Fruit fly (Drosophila melanogaster): ENCODE results near the gene mRpL51.

mRpL51 gene

DNA sequence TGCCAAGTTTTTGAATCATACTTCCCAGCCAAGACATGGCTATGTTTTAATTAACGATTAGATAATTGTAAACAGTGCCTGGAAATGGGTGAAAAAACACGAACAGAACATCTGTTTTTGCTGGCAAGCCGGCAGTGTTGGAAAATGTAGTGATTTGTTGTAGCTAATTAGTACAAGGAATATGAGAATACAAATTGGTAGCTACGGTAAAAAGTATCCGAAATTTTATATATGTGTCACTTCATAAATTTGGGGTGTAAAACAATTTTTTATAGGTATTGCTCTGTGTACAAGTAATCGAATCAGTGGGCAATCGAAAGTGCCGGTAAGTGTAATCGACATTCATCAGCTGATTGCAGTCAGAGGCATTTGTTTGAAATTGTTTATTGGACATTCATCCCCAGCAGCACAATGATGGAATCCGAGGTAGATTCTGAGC is at the start of gene mRpL51, which contains the start of gene Uba4:
TSS of gene mRpL51 (minus strand) at position 125 of the 439 bp plus-strand sequence.
TSS of gene Uba4 (plus strand) at position 156 of the 439 bp plus-strand sequence.
- TF ChIP-seq Myc (optimal IDR thresholded peaks at IDR 0.05) (no peak), insv (optimal IDR thresholded peaks at IDR 0.05) (no peak), h (optimal IDR thresholded peaks at IDR 0.05) (no peak), ttk (optimal IDR thresholded peaks at IDR 0.05) (no peak), Sin3A (optimal IDR thresholded peaks at IDR 0.05) (no peak), psq (optimal IDR thresholded peaks at IDR 0.05) (no peak)

dm6 chr2L:8556207-8556606 is 39.0 kb upstream of the mRpL51 start:
- no peak for TF ChIP-seq Myc (optimal IDR thresholded peaks at IDR 0.05)
- TF ChIP-seq insv (optimal IDR thresholded peaks at IDR 0.05) = no peak
- TF ChIP-seq ttk (optimal IDR thresholded peaks at IDR 0.05) = no peak
- no peak for TF ChIP-seq h (optimal IDR thresholded peaks at IDR 0.05)
- no peak for TF ChIP-seq psq (optimal IDR thresholded peaks at IDR 0.05)
- TF ChIP-seq Sin3A (optimal IDR thresholded peaks at IDR 0.05) = no peak

dm6 chr2L:8553789-8554626 is 36.8 kb upstream of the mRpL51 start:
- no peak for TF ChIP-seq insv (optimal IDR thresholded peaks at IDR 0.05)
- TF ChIP-seq ttk (optimal IDR thresholded peaks at IDR 0.05) = no peak
- TF ChIP-seq h (optimal IDR thresholded peaks at IDR 0.05) = no peak
- TF ChIP-seq Myc (optimal IDR thresholded peaks at IDR 0.05) = no peak
- no peak for TF ChIP-seq Sin3A (optimal IDR thresholded peaks at IDR 0.05)
- no peak for TF ChIP-seq psq (optimal IDR thresholded peaks at IDR 0.05)

dm6 chr2L:8552472-8552871 is 35.3 kb upstream of the mRpL51 start:
- TF ChIP-seq psq (optimal IDR thresholded peaks at IDR 0.05) (no peak), Myc (optimal IDR thresholded peaks at IDR 0.05) (no peak), ttk (optimal IDR thresholded peaks at IDR 0.05) (no peak), h (optimal IDR thresholded peaks at IDR 0.05) (no peak), insv (optimal IDR thresholded peaks at IDR 0.05) (no peak), Sin3A (optimal IDR thresholded peaks at IDR 0.05) (no peak)

dm6 chr2L:8548118-8548517 is 30.9 kb upstream of the mRpL51 start:
- TF ChIP-seq Myc (optimal IDR thresholded peaks at IDR 0.05) = no peak
- no peak for TF ChIP-seq ttk (optimal IDR thresholded peaks at IDR 0.05)
- TF ChIP-seq insv (optimal IDR thresholded peaks at IDR 0.05) = no peak
- no peak for TF ChIP-seq psq (optimal IDR thresholded peaks at IDR 0.05)
- no peak for TF ChIP-seq Sin3A (optimal IDR thresholded peaks at IDR 0.05)
- TF ChIP-seq h (optimal IDR thresholded peaks at IDR 0.05) = no peak

DNA sequence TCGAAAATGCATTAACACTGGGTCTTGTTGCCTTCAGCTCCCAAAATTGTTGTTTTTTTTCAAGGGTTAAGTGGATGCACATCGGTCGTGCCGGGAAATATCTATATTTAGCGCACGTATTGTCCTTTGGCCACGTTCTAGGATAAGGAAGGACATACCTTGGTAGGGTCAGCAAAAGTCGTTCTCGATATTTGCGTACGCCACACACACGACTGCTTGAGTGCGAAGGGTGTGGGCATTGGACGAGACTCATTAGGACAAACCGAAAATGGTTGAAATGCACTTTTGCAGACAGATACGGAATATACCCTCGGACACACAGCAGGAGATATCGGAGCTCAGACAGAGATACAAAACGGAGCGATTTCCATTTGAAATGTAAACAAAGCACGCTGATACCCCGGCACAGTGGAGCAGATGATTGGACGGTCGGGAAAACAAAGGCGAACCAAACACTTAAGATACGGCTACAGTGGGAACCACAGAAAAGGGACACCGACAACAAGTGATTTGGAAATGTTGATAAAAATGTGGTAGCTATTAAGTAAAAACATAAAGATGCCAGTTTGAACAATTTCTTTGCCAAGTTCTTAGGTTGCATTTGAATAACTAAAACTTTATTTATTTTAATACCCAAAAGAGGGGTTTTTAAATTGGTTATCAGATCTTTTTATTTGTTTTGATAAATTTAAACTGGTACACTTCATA is 28.4 kb upstream of the mRpL51 start:
- TF ChIP-seq psq (optimal IDR thresholded peaks at IDR 0.05) (no peak), ttk (optimal IDR thresholded peaks at IDR 0.05) (no peak), insv (optimal IDR thresholded peaks at IDR 0.05) (no peak), h (optimal IDR thresholded peaks at IDR 0.05) (no peak), Myc (optimal IDR thresholded peaks at IDR 0.05) (no peak), Sin3A (optimal IDR thresholded peaks at IDR 0.05) (no peak)

DNA sequence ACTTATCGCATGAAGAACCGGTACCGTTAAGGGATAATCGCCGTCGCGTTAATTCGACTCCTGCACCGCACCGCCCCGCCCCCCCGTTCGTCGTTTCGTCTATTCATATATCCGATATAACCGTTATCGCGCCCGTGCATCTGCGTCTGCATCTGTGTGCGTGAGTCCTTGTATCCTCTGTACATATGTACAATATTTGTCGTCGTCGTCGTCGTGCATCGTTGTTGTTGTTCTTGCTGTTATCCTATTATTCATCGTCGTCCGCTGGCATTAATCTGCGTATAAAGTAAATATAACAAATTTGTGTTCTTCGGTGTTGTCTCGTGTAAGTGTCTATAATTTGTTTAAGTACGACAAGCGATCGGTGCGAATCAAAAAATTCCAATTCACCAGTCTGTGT is 27.5 kb upstream of the mRpL51 start:
- TF ChIP-seq Myc (optimal IDR thresholded peaks at IDR 0.05) = no peak
- TF ChIP-seq Sin3A (optimal IDR thresholded peaks at IDR 0.05) = no peak
- no peak for TF ChIP-seq ttk (optimal IDR thresholded peaks at IDR 0.05)
- TF ChIP-seq h (optimal IDR thresholded peaks at IDR 0.05) = no peak
- no peak for TF ChIP-seq insv (optimal IDR thresholded peaks at IDR 0.05)
- TF ChIP-seq psq (optimal IDR thresholded peaks at IDR 0.05) = no peak

DNA sequence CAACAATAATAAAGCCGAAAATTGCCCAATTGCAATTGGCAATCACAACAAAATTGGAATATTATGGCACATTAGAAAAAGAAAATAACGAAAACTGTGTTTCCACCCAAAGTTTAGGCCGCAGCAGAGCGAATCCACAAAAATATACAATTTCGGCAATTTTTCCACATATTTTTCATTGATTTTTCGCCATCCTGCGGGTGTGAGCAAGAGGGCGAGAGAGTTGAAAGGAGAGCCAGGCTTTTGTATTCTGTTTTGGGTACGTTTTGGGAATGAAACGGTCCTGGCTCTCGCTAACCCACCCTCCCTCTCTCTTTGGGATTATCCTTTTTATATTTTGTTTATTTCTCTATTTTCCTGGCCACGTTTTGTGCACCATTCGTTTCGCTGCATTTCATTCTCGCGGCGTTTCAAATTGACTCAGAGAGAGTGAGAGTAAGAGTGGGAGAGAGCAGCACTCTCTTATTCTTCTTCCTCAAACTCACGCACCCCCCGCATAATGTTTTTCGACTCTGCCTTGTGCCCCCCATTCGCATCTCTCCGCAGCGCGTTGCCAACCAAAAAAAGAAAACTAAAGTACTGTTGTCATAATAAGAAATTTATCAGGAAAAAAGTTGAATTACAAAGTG is 26.7 kb upstream of the mRpL51 start:
- TF ChIP-seq insv (optimal IDR thresholded peaks at IDR 0.05) (no peak), Myc (optimal IDR thresholded peaks at IDR 0.05) (no peak), Sin3A (optimal IDR thresholded peaks at IDR 0.05) (no peak), ttk (optimal IDR thresholded peaks at IDR 0.05) (no peak), h (optimal IDR thresholded peaks at IDR 0.05) (no peak), psq (optimal IDR thresholded peaks at IDR 0.05) (no peak)

DNA sequence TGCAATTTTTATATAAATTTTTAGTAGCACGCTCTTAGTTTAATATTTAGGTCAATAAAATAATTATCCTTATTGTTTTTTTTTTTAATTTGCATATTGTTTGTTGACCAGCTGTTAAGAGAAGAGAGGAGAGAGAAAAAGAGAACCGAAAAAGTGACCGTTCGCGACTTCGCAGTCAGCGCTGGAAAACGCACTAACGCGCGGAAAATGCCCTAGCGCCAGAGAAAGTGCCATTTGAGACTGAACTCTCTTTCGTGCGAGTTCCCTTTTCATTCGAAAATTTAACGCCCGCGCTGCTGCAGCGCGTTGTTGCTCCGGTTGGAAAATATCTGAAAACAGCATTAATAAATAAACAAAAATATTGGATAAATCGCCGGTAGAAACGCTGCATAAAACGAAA is 25.9 kb upstream of the mRpL51 start:
- TF ChIP-seq h (optimal IDR thresholded peaks at IDR 0.05) = no peak
- TF ChIP-seq psq (optimal IDR thresholded peaks at IDR 0.05) = no peak
- no peak for TF ChIP-seq ttk (optimal IDR thresholded peaks at IDR 0.05)

DNA sequence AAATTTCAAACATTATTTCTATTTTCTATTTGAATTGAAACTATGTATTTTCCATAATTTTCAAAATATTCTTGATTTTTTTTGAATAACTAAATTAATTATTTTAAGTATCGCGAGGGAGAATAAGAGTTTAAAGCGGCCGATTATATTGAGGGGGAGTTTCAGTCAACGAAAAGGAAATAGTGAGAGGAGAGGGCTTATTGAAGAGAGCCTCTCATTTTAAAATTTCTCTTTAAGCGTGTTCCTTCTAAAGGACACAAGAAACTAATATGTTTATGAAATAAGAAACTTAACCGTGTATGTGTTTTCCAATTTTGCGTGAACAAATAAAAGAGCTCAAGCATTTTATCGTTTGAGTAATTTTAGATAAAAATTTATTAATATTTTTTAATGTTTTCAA is 25.5 kb upstream of the mRpL51 start:
- TF ChIP-seq Sin3A (optimal IDR thresholded peaks at IDR 0.05) (no peak), psq (optimal IDR thresholded peaks at IDR 0.05) (no peak), ttk (optimal IDR thresholded peaks at IDR 0.05) (no peak), h (optimal IDR thresholded peaks at IDR 0.05) (no peak), Myc (optimal IDR thresholded peaks at IDR 0.05) (no peak), insv (optimal IDR thresholded peaks at IDR 0.05) (no peak)

dm6 chr2L:8542234-8542572 is 25.0 kb upstream of the mRpL51 start:
- TF ChIP-seq psq (optimal IDR thresholded peaks at IDR 0.05) (no peak), h (optimal IDR thresholded peaks at IDR 0.05) (no peak), insv (optimal IDR thresholded peaks at IDR 0.05) (no peak), Myc (optimal IDR thresholded peaks at IDR 0.05) (no peak), Sin3A (optimal IDR thresholded peaks at IDR 0.05) (no peak), ttk (optimal IDR thresholded peaks at IDR 0.05) (no peak)
